Worm (Caenorhabditis elegans): ENCODE results near the gene ZK1248.15.

DNA sequence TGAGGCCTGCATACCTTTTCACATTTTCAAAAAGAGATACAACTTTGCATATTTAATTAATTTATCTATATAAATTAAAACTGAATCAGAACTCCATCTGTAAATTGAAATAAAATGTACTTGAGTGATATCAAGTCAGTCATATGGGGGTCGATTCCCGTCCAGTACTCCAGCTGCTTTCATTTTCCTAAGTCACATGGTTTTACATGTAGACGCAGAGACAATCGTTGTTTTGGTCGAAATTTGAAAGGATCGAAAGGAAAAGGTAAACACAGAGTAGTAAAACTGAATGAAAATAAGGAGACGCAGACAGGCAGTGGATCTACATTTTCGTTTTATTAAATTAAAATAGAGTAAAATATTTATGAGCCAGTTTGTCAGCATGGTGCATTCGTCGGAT is 35.8 kb upstream of the ZK1248.15 start:
- TF ChIP-seq pes-1 (GFP tag; IDR thresholded peaks at IDR 0.05) (no peak), ama-1 (optimal IDR thresholded peaks at IDR 0.05) (no peak), B0310.2 (tag; optimal IDR thresholded peaks at IDR 0.05) (no peak), ceh-13 (GFP tag; optimal IDR thresholded peaks at IDR 0.05) (no peak), tbx-11 (GFP tag; IDR thresholded peaks at IDR 0.05) (no peak), sea-1 (GFP tag; conservative IDR thresholded peaks at IDR 0.05) (no peak), tra-4 (tag; optimal IDR thresholded peaks at IDR 0.05) (no peak), hmbx-1 (tag; optimal IDR thresholded peaks at IDR 0.05) (no peak), hmg-4 (GFP tag; optimal IDR thresholded peaks at IDR 0.05) (no peak), ceh-36 (tag; optimal IDR thresholded peaks at IDR 0.05) (no peak), flt-1 (GFP tag; IDR thresholded peaks at IDR 0.05) (no peak), F13C5.2 (tag; optimal IDR thresholded peaks at IDR 0.05) (no peak), scrt-1 (GFP tag; IDR thresholded peaks at IDR 0.05) (no peak), hnd-1 (tag; optimal IDR thresholded peaks at IDR 0.05) (no peak)

Measured in whole organism, early embryonic.